Worm (Caenorhabditis elegans) whole organism, L1 larva: Measurements from ENCODE around the gene K10G6.5.
A peak's percentile ranks its signal among the peaks of the same experiment; 100 is the strongest.

ENCODE experiments used
- aha-1 ChIP-seq: fragments of 150-350 bp; optimal IDR thresholded peaks from 2 replicates; lab custom pipeline; 2014; ENCODE audit warnings: missing biosample characterization, missing genetic modification characterization
- aly-2 ChIP-seq: fragments of 150-350 bp; optimal IDR thresholded peaks from 2 replicates; lab custom pipeline; 2014; ENCODE audit warnings: missing biosample characterization, missing genetic modification characterization
- ama-1 ChIP-seq: fragments of 150-350 bp; optimal IDR thresholded peaks from 2 replicates; lab custom pipeline; 2014
- blmp-1 ChIP-seq: fragments of 150-350 bp; optimal IDR thresholded peaks from 2 replicates; lab custom pipeline; 2014; ENCODE audit warnings: missing biosample characterization, missing genetic modification characterization
- ceh-8 ChIP-seq: fragments of 200-800 bp; sonication (Bioruptor generic); optimal IDR thresholded peaks from 2 replicates; lab custom pipeline; 2018; ENCODE audit warnings: mild to moderate bottlenecking, missing genetic modification characterization, moderate library complexity, missing compliant biosample characterization
- ceh-90 ChIP-seq: sonication (generic microtip); optimal IDR thresholded peaks from 2 replicates; lab custom pipeline; 2016; ENCODE audit warnings: missing genetic modification characterization, missing compliant biosample characterization
- dpl-1 ChIP-seq, 3 experiments: fragments of 150-350 bp in 2 of 3; sonication (generic microtip) in 1 of 3; optimal IDR thresholded peaks; 2 replicates each; lab custom pipeline; 2014 to 2017; ENCODE audit warnings: missing biosample characterization in 3 of 3, missing genetic modification characterization in 3 of 3, missing genetic modification reagents in 3 of 3
- efl-1 ChIP-seq, 4 experiments: fragments of 150-350 bp; optimal IDR thresholded peaks in 3 of 4; peaks in 1 of 4; 1 replicate in 1 of 4; 2 replicates in 3 of 4; lab custom pipeline; 2014; ENCODE audit warnings: missing biosample characterization in 2 of 4, missing genetic modification characterization in 2 of 4, missing genetic modification reagents in 2 of 4
- efl-3 ChIP-seq: fragments of 200-800 bp; sonication (Bioruptor generic); optimal IDR thresholded peaks from 2 replicates; lab custom pipeline; 2018; ENCODE audit warnings: mild to moderate bottlenecking, missing genetic modification characterization, missing compliant biosample characterization
- elt-2 ChIP-seq: sonication (generic microtip); optimal IDR thresholded peaks from 2 replicates; lab custom pipeline; 2016; ENCODE audit warnings: missing genetic modification characterization, mild to moderate bottlenecking, inconsistent platforms, missing compliant biosample characterization, missing genetic modification reagents
- elt-3 ChIP-seq, 6 experiments: fragments of 150-350 bp in 1 of 6; sonication (generic microtip); optimal IDR thresholded peaks; 2 replicates each; lab custom pipeline; 2017 to 2018; ENCODE audit warnings: missing biosample characterization in 6 of 6, missing genetic modification characterization in 6 of 6, inconsistent platforms in 1 of 6
- fkh-10 ChIP-seq: sonication (generic microtip); optimal IDR thresholded peaks from 2 replicates; lab custom pipeline; 2017; ENCODE audit warnings: missing biosample characterization, missing genetic modification reagents, missing genetic modification characterization
- fos-1 ChIP-seq: fragments of 150-350 bp; optimal IDR thresholded peaks from 2 replicates; lab custom pipeline; 2014; ENCODE audit warnings: missing biosample characterization, missing genetic modification characterization
- grh-1 ChIP-seq: fragments of 200-800 bp; sonication (Bioruptor generic); IDR thresholded peaks from 2 replicates; pipeline ENCODE4 v1.3.6; 2022; ENCODE audit warnings: missing genetic modification reagents, missing genetic modification characterization, missing compliant biosample characterization
- isw-1 ChIP-seq: fragments of 200-800 bp; sonication (Bioruptor generic); IDR thresholded peaks from 2 replicates; pipeline ENCODE4 v1.3.6; 2022; ENCODE audit warnings: missing genetic modification characterization, missing compliant biosample characterization
- jun-1 ChIP-seq: fragments of 150-350 bp; optimal IDR thresholded peaks from 2 replicates; lab custom pipeline; 2014; ENCODE audit warnings: missing biosample characterization, missing genetic modification reagents, missing genetic modification characterization
- lin-13 ChIP-seq: fragments of 150-350 bp; optimal IDR thresholded peaks from 2 replicates; lab custom pipeline; 2014; ENCODE audit warnings: missing biosample characterization, missing genetic modification reagents, missing genetic modification characterization
- lin-14 ChIP-seq: fragments of 200-800 bp; sonication (Bioruptor generic); optimal IDR thresholded peaks from 2 replicates; lab custom pipeline; 2018; ENCODE audit warnings: mild to moderate bottlenecking, missing genetic modification characterization, moderate library complexity, missing compliant biosample characterization
- lin-35 ChIP-seq, 2 experiments: fragments of 150-350 bp; optimal IDR thresholded peaks; 2 replicates each; lab custom pipeline; 2014; ENCODE audit warnings: missing biosample characterization in 2 of 2, missing genetic modification characterization in 2 of 2, missing genetic modification reagents in 2 of 2
- lir-3 ChIP-seq: sonication (generic microtip); optimal IDR thresholded peaks from 2 replicates; lab custom pipeline; 2016; ENCODE audit warnings: mild to moderate bottlenecking, missing genetic modification characterization, moderate library complexity, missing compliant biosample characterization; ENCODE audit not compliant: poor library complexity
- lsy-2 ChIP-seq, 2 experiments: fragments of 150-350 bp; optimal IDR thresholded peaks; 2 replicates each; lab custom pipeline; 2014; ENCODE audit warnings: missing biosample characterization in 2 of 2, missing genetic modification characterization in 2 of 2
- mdl-1 ChIP-seq, 2 experiments: fragments of 150-350 bp; optimal IDR thresholded peaks; 2 replicates each; lab custom pipeline; 2014 to 2017; ENCODE audit warnings: missing biosample characterization in 2 of 2, missing genetic modification characterization in 2 of 2, inconsistent platforms in 1 of 2
- mep-1 ChIP-seq: fragments of 150-350 bp; optimal IDR thresholded peaks from 2 replicates; lab custom pipeline; 2014; ENCODE audit warnings: missing biosample characterization, missing genetic modification characterization
- nhr-20 ChIP-seq: sonication (generic microtip); optimal IDR thresholded peaks from 2 replicates; lab custom pipeline; 2016; ENCODE audit warnings: mild to moderate bottlenecking, missing genetic modification characterization, missing compliant biosample characterization
- nhr-237 ChIP-seq: fragments of 150-350 bp; optimal IDR thresholded peaks from 2 replicates; lab custom pipeline; 2014; ENCODE audit warnings: missing biosample characterization, missing genetic modification characterization
- nhr-28 ChIP-seq: fragments of 150-350 bp; optimal IDR thresholded peaks from 2 replicates; lab custom pipeline; 2014; ENCODE audit warnings: missing biosample characterization, missing genetic modification characterization
- nhr-71 ChIP-seq: sonication (generic microtip); optimal IDR thresholded peaks from 2 replicates; lab custom pipeline; 2016; ENCODE audit warnings: mild to moderate bottlenecking, missing genetic modification characterization, moderate library complexity, missing compliant biosample characterization
- nhr-76 ChIP-seq: sonication (generic microtip); optimal IDR thresholded peaks from 2 replicates; lab custom pipeline; 2017; ENCODE audit warnings: missing biosample characterization, missing genetic modification characterization
- nhr-77 ChIP-seq: fragments of 150-350 bp; optimal IDR thresholded peaks from 2 replicates; lab custom pipeline; 2014; ENCODE audit warnings: missing biosample characterization, missing genetic modification characterization
- nhr-85 ChIP-seq: sonication (generic microtip); peaks from one replicate; lab custom pipeline; 2016; ENCODE audit warnings: missing genetic modification characterization, inconsistent platforms, missing compliant biosample characterization
- pqm-1 ChIP-seq: sonication (generic microtip); optimal IDR thresholded peaks from 3 replicates; lab custom pipeline; 2017; ENCODE audit warnings: missing biosample characterization, missing genetic modification characterization
- rnt-1 ChIP-seq: sonication (generic microtip); optimal IDR thresholded peaks from 2 replicates; lab custom pipeline; 2016; ENCODE audit warnings: mild to moderate bottlenecking, missing genetic modification characterization, moderate library complexity, missing compliant biosample characterization
- skn-1 ChIP-seq: fragments of 150-350 bp; optimal IDR thresholded peaks from 2 replicates; lab custom pipeline; 2014; ENCODE audit warnings: missing biosample characterization, missing genetic modification characterization
- snu-23 ChIP-seq: sonication (generic microtip); optimal IDR thresholded peaks from 2 replicates; lab custom pipeline; 2016; ENCODE audit warnings: missing genetic modification characterization, missing compliant biosample characterization
- sox-4 ChIP-seq: sonication (generic microtip); optimal IDR thresholded peaks from 2 replicates; lab custom pipeline; 2016; ENCODE audit warnings: missing genetic modification characterization, missing compliant biosample characterization
- swsn-7 ChIP-seq: sonication (generic microtip); optimal IDR thresholded peaks from 2 replicates; lab custom pipeline; 2016; ENCODE audit warnings: missing genetic modification characterization, missing compliant biosample characterization
- tbx-2 ChIP-seq: sonication (generic microtip); optimal IDR thresholded peaks from 2 replicates; lab custom pipeline; 2016; ENCODE audit warnings: missing genetic modification characterization, missing compliant biosample characterization
- unc-86 ChIP-seq: sonication (generic microtip); optimal IDR thresholded peaks from 2 replicates; lab custom pipeline; 2016; ENCODE audit warnings: missing genetic modification characterization, missing compliant biosample characterization
- unc-98 ChIP-seq: fragments of 200-800 bp; sonication (Bioruptor generic); IDR thresholded peaks from 2 replicates; pipeline ENCODE4 v1.3.6; 2022; ENCODE audit warnings: missing genetic modification characterization, missing compliant biosample characterization
- xbp-1 ChIP-seq: sonication (generic microtip); optimal IDR thresholded peaks from 2 replicates; lab custom pipeline; 2016; ENCODE audit warnings: missing genetic modification characterization, missing compliant biosample characterization

The K10G6.5 gene

ce11 chrII:3986906-3987305, at the start of gene K10G6.5:
Gene K10G6.5, plus strand, starts transcription at chrII:3987250.
- TF ChIP-seq isw-1 (GFP tag; lab: Robert Waterston, UW) (no peak), elt-2 (peak; percentile 51), xbp-1 (tag; lab: Kevin White, UChicago) (no peak), aly-2 (tag; lab: Kevin White, UChicago) (no peak), lin-13 (GFP tag; lab: Kevin White, UChicago) (no peak), lir-3 (tag; lab: Kevin White, UChicago) (no peak)

- TF ChIP-seq sox-4 (tag; lab: Kevin White, UChicago) = no peak
- TF ChIP-seq ceh-8 (GFP tag; lab: Kevin White, UChicago) = peak; percentile 36
Measured at ce11 chrII:3947404-3947803, 39.6 kb upstream of the K10G6.5 start.

ce11 chrII:3948507-3948906, 38.5 kb upstream of the K10G6.5 start:
- TF ChIP-seq nhr-28 (tag; lab: Kevin White, UChicago) (no peak), pqm-1 (no peak), lsy-2 (tag; optimal IDR thresholded peaks at IDR 0.05; lab: Kevin White, UChicago) (peak in 1 of 2 experiments; percentile 12), fkh-10 (GFP tag; lab: Kevin White, UChicago) (peak; percentile 47), nhr-20 (tag; lab: Kevin White, UChicago) (no peak), nhr-76 (tag; lab: Kevin White, UChicago) (no peak), lin-14 (GFP tag; lab: Kevin White, UChicago) (peak; percentile 66), ceh-90 (tag; lab: Kevin White, UChicago) (no peak)

- TF ChIP-seq nhr-85 (tag; lab: Kevin White, UChicago) = no peak
- TF ChIP-seq aha-1 (tag; lab: Kevin White, UChicago) = no peak
- TF ChIP-seq mdl-1 (tag; optimal IDR thresholded peaks at IDR 0.05; lab: Kevin White, UChicago) = no peak
Measured at ce11 chrII:3950077-3950476, 37.0 kb upstream of the K10G6.5 start, which contains the start of gene sea-2. Gene sea-2, plus strand, starts transcription at chrII:3950377.

ce11 chrII:3951354-3951753, 35.7 kb upstream of the K10G6.5 start:
- TF ChIP-seq dpl-1 (GFP tag; optimal IDR thresholded peaks at IDR 0.05; lab: Kevin White, UChicago) (peak in 1 of 3 experiments; percentile 19), ama-1 (lab: Kevin White, UChicago) (no peak), efl-1 (optimal IDR thresholded peaks at IDR 0.05; lab: Kevin White, UChicago) (peak in 1 of 2 experiments; percentile 28), efl-1 (GFP tag; optimal IDR thresholded peaks at IDR 0.05 in 1 of 2; lab: Kevin White, UChicago) (peak in 1 of 2 experiments; percentile 65), pqm-1 (no peak), nhr-28 (tag; lab: Kevin White, UChicago) (no peak), jun-1 (tag; lab: Kevin White, UChicago) (peak; percentile 18), elt-3 (tag; optimal IDR thresholded peaks at IDR 0.05; lab: Kevin White, UChicago) (peak in 2 of 6 experiments; percentile 29 to 42), nhr-20 (tag; lab: Kevin White, UChicago) (peak; percentile 59), lin-35 (GFP tag; optimal IDR thresholded peaks at IDR 0.05; lab: Kevin White, UChicago) (peak in 1 of 2 experiments; percentile 42), lin-14 (GFP tag; lab: Kevin White, UChicago) (peak; percentile 85), fos-1 (peak; percentile 20), swsn-7 (tag; lab: Kevin White, UChicago) (peak; percentile 1), snu-23 (peak; percentile 51), nhr-85 (tag; lab: Kevin White, UChicago) (peak; percentile 88), unc-98 (GFP tag; lab: Robert Waterston, UW) (no peak), skn-1 (tag; lab: Kevin White, UChicago) (no peak), blmp-1 (tag; lab: Kevin White, UChicago) (peak; percentile 89), isw-1 (GFP tag; lab: Robert Waterston, UW) (no peak), nhr-77 (tag; lab: Kevin White, UChicago) (peak; percentile 6), unc-86 (tag; lab: Kevin White, UChicago) (no peak), mep-1 (tag; lab: Kevin White, UChicago) (peak; percentile 30), grh-1 (GFP tag; lab: Robert Waterston, UW) (peak; percentile 90), lsy-2 (tag; optimal IDR thresholded peaks at IDR 0.05; lab: Kevin White, UChicago) (peak in 1 of 2 experiments; percentile 47), rnt-1 (tag; lab: Kevin White, UChicago) (peak; percentile 10), nhr-71 (tag; lab: Kevin White, UChicago) (peak; percentile 39), tbx-2 (tag; lab: Kevin White, UChicago) (peak; percentile 33), nhr-237 (no peak), efl-3 (GFP tag; lab: Kevin White, UChicago) (no peak)
